Fruit fly (Drosophila melanogaster) whole organism, prepupa: ENCODE measurements around the gene ATPsynCF6.

Experiments used
- CG10631 ChIP-seq: fragments of 200-800 bp; sonication (Bioruptor generic); optimal IDR thresholded peaks from 2 replicates; lab custom pipeline; 2016; ENCODE audit warnings: missing biosample characterization, missing genetic modification characterization
- CG10669 ChIP-seq: fragments of 200-800 bp; sonication (Bioruptor generic); optimal IDR thresholded peaks from 3 replicates; lab custom pipeline; 2018; ENCODE audit warnings: missing biosample characterization, mild to moderate bottlenecking, missing genetic modification characterization, moderate library complexity
- CG16779 ChIP-seq: fragments of 200-800 bp; sonication (Bioruptor generic); optimal IDR thresholded peaks from 3 replicates; lab custom pipeline; 2017; ENCODE audit warnings: missing biosample characterization, mild to moderate bottlenecking, missing genetic modification characterization
- CG3032 ChIP-seq: fragments of 200-800 bp; optimal IDR thresholded peaks from 2 replicates; lab custom pipeline; 2019; ENCODE audit warnings: missing biosample characterization, mild to moderate bottlenecking, missing genetic modification characterization, moderate library complexity
- CG31627 ChIP-seq: fragments of 200-800 bp; sonication (Bioruptor generic); optimal IDR thresholded peaks from 3 replicates; lab custom pipeline; 2016; ENCODE audit warnings: missing biosample characterization, missing genetic modification characterization
- CG4318 ChIP-seq: fragments of 200-800 bp; sonication (Bioruptor generic); optimal IDR thresholded peaks from 3 replicates; lab custom pipeline; 2017; ENCODE audit warnings: missing biosample characterization, mild to moderate bottlenecking, missing genetic modification characterization
- CG6163 ChIP-seq: fragments of 200-800 bp; sonication (Bioruptor generic); IDR thresholded peaks from 3 replicates; pipeline ENCODE4 v1.3.6; 2022; ENCODE audit warnings: missing biosample characterization, missing genetic modification characterization
- CG6808 ChIP-seq: fragments of 200-800 bp; sonication (Bioruptor generic); optimal IDR thresholded peaks from 3 replicates; lab custom pipeline; 2017; ENCODE audit warnings: missing biosample characterization, missing genetic modification characterization, mild to moderate bottlenecking, moderate library complexity, missing genetic modification reagents
- CG7368 ChIP-seq: fragments of 200-800 bp; sonication (Bioruptor generic); optimal IDR thresholded peaks from 3 replicates; lab custom pipeline; 2016; ENCODE audit warnings: missing biosample characterization, missing genetic modification characterization
- CG8632 ChIP-seq: fragments of 200-800 bp; sonication (Bioruptor generic); optimal IDR thresholded peaks from 3 replicates; lab custom pipeline; 2016; ENCODE audit warnings: missing biosample characterization, missing genetic modification characterization
- CG9139 ChIP-seq: fragments of 200-800 bp; sonication (Bioruptor generic); optimal IDR thresholded peaks from 3 replicates; lab custom pipeline; 2017; ENCODE audit warnings: missing biosample characterization, mild to moderate bottlenecking, missing genetic modification characterization
- Eip78C ChIP-seq: fragments of 200-800 bp; sonication (Bioruptor generic); peaks from one replicate; lab custom pipeline; 2016; ENCODE audit warnings: missing biosample characterization, missing genetic modification characterization
- Eip93F ChIP-seq: fragments of 200-800 bp; sonication (Bioruptor generic); optimal IDR thresholded peaks from 2 replicates; lab custom pipeline; 2016; ENCODE audit warnings: missing biosample characterization, mild to moderate bottlenecking, missing genetic modification characterization
- Ets96B ChIP-seq: fragments of 200-800 bp; optimal IDR thresholded peaks from 2 replicates; lab custom pipeline; 2019; ENCODE audit warnings: missing biosample characterization, mild to moderate bottlenecking, missing genetic modification characterization, moderate library complexity
- Hr38 ChIP-seq: sonication (Bioruptor generic); optimal IDR thresholded peaks from 2 replicates; lab custom pipeline; 2016; ENCODE audit warnings: missing biosample characterization, missing genetic modification characterization
- Hr39 ChIP-seq: fragments of 200-800 bp; sonication (Bioruptor generic); optimal IDR thresholded peaks from 2 replicates; lab custom pipeline; 2016; ENCODE audit warnings: missing biosample characterization, missing genetic modification characterization
- Hr4 ChIP-seq: fragments of 200-800 bp; sonication (Bioruptor generic); optimal IDR thresholded peaks from 3 replicates; lab custom pipeline; 2016; ENCODE audit warnings: missing biosample characterization, missing genetic modification characterization
- Lpt ChIP-seq: fragments of 200-800 bp; sonication (Bioruptor generic); optimal IDR thresholded peaks from 3 replicates; lab custom pipeline; 2016; ENCODE audit warnings: missing biosample characterization, missing genetic modification characterization
- Met ChIP-seq: fragments of 200-800 bp; sonication (Bioruptor generic); optimal IDR thresholded peaks from 3 replicates; lab custom pipeline; 2016; ENCODE audit warnings: missing biosample characterization, missing genetic modification characterization
- OdsH ChIP-seq: fragments of 200-800 bp; sonication (Bioruptor generic); optimal IDR thresholded peaks from 3 replicates; lab custom pipeline; 2016; ENCODE audit warnings: missing biosample characterization, missing genetic modification characterization
- Sox14 ChIP-seq: fragments of 200-800 bp; sonication (Bioruptor generic); optimal IDR thresholded peaks from 3 replicates; lab custom pipeline; 2016; ENCODE audit warnings: missing biosample characterization, missing genetic modification characterization
- achi ChIP-seq: fragments of 200-800 bp; sonication (Bioruptor generic); optimal IDR thresholded peaks from 3 replicates; lab custom pipeline; 2016; ENCODE audit warnings: missing biosample characterization, missing genetic modification characterization
- acj6 ChIP-seq: fragments of 200-800 bp; sonication (Bioruptor generic); optimal IDR thresholded peaks from 3 replicates; lab custom pipeline; 2016; ENCODE audit warnings: missing biosample characterization, missing genetic modification characterization
- cyc ChIP-seq: fragments of 200-800 bp; sonication (Bioruptor generic); optimal IDR thresholded peaks from 3 replicates; lab custom pipeline; 2016; ENCODE audit warnings: missing biosample characterization, missing genetic modification characterization
- eg ChIP-seq: fragments of 200-800 bp; sonication (Bioruptor generic); IDR thresholded peaks from 3 replicates; pipeline ENCODE4 v1.3.6; 2022; ENCODE audit warnings: missing biosample characterization, missing genetic modification characterization
- esn ChIP-seq: fragments of 200-800 bp; sonication (Bioruptor generic); optimal IDR thresholded peaks from 2 replicates; lab custom pipeline; 2016; ENCODE audit warnings: missing biosample characterization, mild to moderate bottlenecking, missing genetic modification characterization, moderate library complexity
- fkh ChIP-seq: fragments of 200-800 bp; sonication (Bioruptor generic); optimal IDR thresholded peaks from 3 replicates; lab custom pipeline; 2017; ENCODE audit warnings: missing biosample characterization, mild to moderate bottlenecking, missing genetic modification characterization, moderate library complexity
- salr ChIP-seq, 2 experiments: fragments of 200-800 bp; sonication (Bioruptor generic); optimal IDR thresholded peaks; 3 replicates each; lab custom pipeline; 2016 to 2018; ENCODE audit warnings: missing biosample characterization in 2 of 2, missing genetic modification characterization in 2 of 2, mild to moderate bottlenecking in 1 of 2
- ss ChIP-seq, 2 experiments: fragments of 200-800 bp; sonication (Bioruptor generic); optimal IDR thresholded peaks; 2 replicates in 1 of 2; 3 replicates in 1 of 2; lab custom pipeline; 2017 to 2018; ENCODE audit warnings: mild to moderate bottlenecking in 2 of 2, missing biosample characterization in 2 of 2, missing genetic modification characterization in 2 of 2, moderate library complexity in 1 of 2
- svp ChIP-seq: fragments of 200-800 bp; sonication (Bioruptor generic); peaks from one replicate; lab custom pipeline; 2016; ENCODE audit warnings: missing biosample characterization, missing genetic modification characterization
- vri ChIP-seq: fragments of 200-800 bp; sonication (Bioruptor generic); optimal IDR thresholded peaks from 3 replicates; lab custom pipeline; 2016; ENCODE audit warnings: missing biosample characterization, mild to moderate bottlenecking, missing genetic modification characterization

ATPsynCF6 gene

dm6 chr3R:23345057-23345776 lies 10.6 kb downstream of the ATPsynCF6 start (continued):
- TF ChIP-seq CG3032 (tag; lab: Kevin White, UChicago) (peak; percentile 80), Lpt (GFP tag; lab: Kevin White, UChicago) (peak; percentile 69), Eip93F (no peak), fkh (GFP tag; lab: Kevin White, UChicago) (no peak), Hr39 (GFP tag; lab: Kevin White, UChicago) (no peak), CG16779 (tag; lab: Kevin White, UChicago) (no peak), Met (GFP tag; lab: Kevin White, UChicago) (no peak), Ets96B (tag; lab: Kevin White, UChicago) (peak; percentile 76), cyc (GFP tag; lab: Kevin White, UChicago) (no peak)
- TF ChIP-seq, all 60 proteins: peak for 36

dm6 chr3R:23343707-23344310 lies 12.1 kb downstream of the ATPsynCF6 start:
- TF ChIP-seq OdsH (GFP tag; lab: Kevin White, UChicago) (no peak), svp (GFP tag; lab: Kevin White, UChicago) (peak; percentile 58), CG6808 (peak; percentile 3), ss (GFP tag; optimal IDR thresholded peaks at IDR 0.05; lab: Kevin White, UChicago) (peak in 1 of 2 experiments; percentile 30)

dm6 chr3R:23341769-23342352 lies 14.0 kb downstream of the ATPsynCF6 start:
- TF ChIP-seq vri (GFP tag; lab: Kevin White, UChicago) (peak; percentile 30), CG7368 (GFP tag; lab: Kevin White, UChicago) (no peak), fkh (GFP tag; lab: Kevin White, UChicago) (peak; percentile 25), Eip78C (GFP tag; lab: Kevin White, UChicago) (no peak), CG10631 (GFP tag; lab: Kevin White, UChicago) (no peak), CG31627 (GFP tag; lab: Kevin White, UChicago) (no peak), Hr38 (GFP tag; lab: Kevin White, UChicago) (no peak), cyc (GFP tag; lab: Kevin White, UChicago) (no peak), esn (GFP tag; lab: Kevin White, UChicago) (no peak), Hr39 (GFP tag; lab: Kevin White, UChicago) (no peak), Eip93F (no peak), Sox14 (GFP tag; lab: Kevin White, UChicago) (no peak), CG9139 (GFP tag; lab: Kevin White, UChicago) (no peak), CG4318 (no peak), achi (GFP tag; lab: Kevin White, UChicago) (no peak), Hr4 (GFP tag; lab: Kevin White, UChicago) (no peak), eg (GFP tag; lab: Robert Waterston, UW) (no peak), acj6 (GFP tag; lab: Kevin White, UChicago) (no peak), CG10669 (GFP tag; lab: Kevin White, UChicago) (no peak), CG8632 (GFP tag; lab: Kevin White, UChicago) (no peak), svp (GFP tag; lab: Kevin White, UChicago) (peak; percentile 38), salr (GFP tag; optimal IDR thresholded peaks at IDR 0.05; lab: Kevin White, UChicago) (no peak)

dm6 chr3R:23340621-23341020 lies 15.2 kb downstream of the ATPsynCF6 start:
- TF ChIP-seq fkh (GFP tag; lab: Kevin White, UChicago), result peak; percentile 57
- no peak for TF ChIP-seq CG6163 (GFP tag; lab: Robert Waterston, UW)
- TF ChIP-seq eg (GFP tag; lab: Robert Waterston, UW), result no peak
- TF ChIP-seq vri (GFP tag; lab: Kevin White, UChicago), result no peak
- no peak for TF ChIP-seq Hr39 (GFP tag; lab: Kevin White, UChicago)
- TF ChIP-seq CG10631 (GFP tag; lab: Kevin White, UChicago), result no peak
